Fruit fly (Drosophila melanogaster): ENCODE measurements around the gene CG8064.

CG8064 gene

DNA sequence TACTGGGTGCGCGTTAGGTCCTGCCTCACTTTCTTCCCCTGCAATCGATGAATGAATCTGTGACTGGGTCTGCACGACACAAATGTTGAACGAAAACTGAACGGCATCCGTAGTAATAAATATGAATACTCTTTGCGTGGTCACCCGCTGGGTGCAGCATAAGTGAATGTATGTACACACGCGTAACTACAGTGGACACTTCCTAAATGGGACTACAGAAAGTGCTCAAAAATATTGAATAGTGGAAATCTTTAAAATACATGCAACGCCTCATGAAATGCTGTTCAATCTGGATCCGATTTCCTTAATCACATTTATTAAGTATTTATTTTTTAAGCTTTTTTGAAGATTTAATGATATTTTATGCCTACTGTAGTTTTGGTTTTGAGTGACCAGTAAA, 45.4 kb downstream of the CG8064 start, which contains the start of gene naz:
Gene naz, minus strand, starts transcription at position 101 of the 400 bp plus-strand sequence.
- TF ChIP-seq Hr78 (GFP tag; optimal IDR thresholded peaks at IDR 0.05) (no peak), HLH106 (tag; optimal IDR thresholded peaks at IDR 0.05) (no peak), GATAd (GFP tag; optimal IDR thresholded peaks at IDR 0.05) (no peak), CrebA (GFP tag; optimal IDR thresholded peaks at IDR 0.05; ENCODE audit: borderline replicate concordance) (no peak), brk (GFP tag; optimal IDR thresholded peaks at IDR 0.05) (no peak), Abd-B (GFP tag; optimal IDR thresholded peaks at IDR 0.05) (no peak), Hnf4 (GFP tag; optimal IDR thresholded peaks at IDR 0.05) (no peak), Dfd (GFP tag; optimal IDR thresholded peaks at IDR 0.05) (no peak), fru (GFP tag; optimal IDR thresholded peaks at IDR 0.05) (no peak), Hr83 (GFP tag; optimal IDR thresholded peaks at IDR 0.05; ENCODE audit: poor library complexity, severe bottlenecking) (no peak), dl (GFP tag; optimal IDR thresholded peaks at IDR 0.05; ENCODE audit: insufficient read depth in 1 of 2, partially characterized antibody in 2 of 2) (no peak), N (GFP tag; optimal IDR thresholded peaks at IDR 0.05) (no peak), woc (GFP tag; optimal IDR thresholded peaks at IDR 0.05) (no peak), Rel (GFP tag; optimal IDR thresholded peaks at IDR 0.05) (no peak), Rel (tag; optimal IDR thresholded peaks at IDR 0.05) (no peak), lola (GFP tag; optimal IDR thresholded peaks at IDR 0.05) (no peak), usp (GFP tag; optimal IDR thresholded peaks at IDR 0.05) (no peak), dmrt93B (GFP tag; optimal IDR thresholded peaks at IDR 0.05) (no peak), Myc (optimal IDR thresholded peaks at IDR 0.05) (no peak), foxo (GFP tag; optimal IDR thresholded peaks at IDR 0.05) (no peak), ey (GFP tag; optimal IDR thresholded peaks at IDR 0.05) (no peak)

Data from whole organism, wandering third instar larva.